Worm (Caenorhabditis elegans) whole organism, young adult: ENCODE measurements around the gene prk-2.

Experiments
- B0035.1 ChIP-seq: sonication (generic microtip); optimal IDR thresholded peaks from 2 replicates; lab custom pipeline; 2016; ENCODE audit warnings: missing genetic modification characterization, mild to moderate bottlenecking, missing compliant biosample characterization, missing genotype, missing genetic modification reagents
- C17E4.6 ChIP-seq: fragments of 200-800 bp; sonication (Bioruptor generic); IDR thresholded peaks from 2 replicates; pipeline ENCODE4 v1.3.6; 2022; ENCODE audit warnings: missing genetic modification reagents, missing genetic modification characterization, missing compliant biosample characterization
- D2030.7 ChIP-seq: fragments of 200-800 bp; sonication (Bioruptor generic); IDR thresholded peaks from 2 replicates; pipeline ENCODE4 v1.3.6; 2022; ENCODE audit warnings: missing genetic modification reagents, missing genetic modification characterization, missing compliant biosample characterization
- F10E7.11 ChIP-seq: sonication (generic microtip); optimal IDR thresholded peaks from 2 replicates; lab custom pipeline; 2017; ENCODE audit warnings: mild to moderate bottlenecking, missing genetic modification characterization, moderate library complexity, missing compliant biosample characterization
- F33H1.4 ChIP-seq: fragments of 200-800 bp; sonication (Bioruptor generic); IDR thresholded peaks from 2 replicates; pipeline ENCODE4 v1.3.6; 2022; ENCODE audit warnings: missing genetic modification reagents, missing genetic modification characterization, missing compliant biosample characterization
- F37B4.10 ChIP-seq: fragments of 200-800 bp; sonication (Bioruptor generic); IDR thresholded peaks from 2 replicates; pipeline ENCODE4 v1.3.6; 2022; ENCODE audit warnings: missing genetic modification characterization, missing compliant biosample characterization
- F52B5.7 ChIP-seq: sonication (generic microtip); optimal IDR thresholded peaks from 2 replicates; lab custom pipeline; 2016; ENCODE audit warnings: mild to moderate bottlenecking, missing genetic modification characterization, missing compliant biosample characterization
- F57A8.1 ChIP-seq: fragments of 200-800 bp; sonication (Bioruptor generic); optimal IDR thresholded peaks from 2 replicates; lab custom pipeline; 2018; ENCODE audit warnings: mild to moderate bottlenecking, missing genetic modification characterization, moderate library complexity, missing compliant biosample characterization
- F57C9.4 ChIP-seq: sonication (generic microtip); optimal IDR thresholded peaks from 2 replicates; lab custom pipeline; 2017; ENCODE audit warnings: mild to moderate bottlenecking, missing genetic modification characterization, missing compliant biosample characterization
- K11D2.4 ChIP-seq: fragments of 200-800 bp; sonication (Bioruptor generic); IDR thresholded peaks from 2 replicates; pipeline ENCODE4 v1.3.6; 2022; ENCODE audit warnings: missing genetic modification reagents, missing genetic modification characterization, missing compliant biosample characterization
- T07F8.4 ChIP-seq: sonication (generic microtip); optimal IDR thresholded peaks from 2 replicates; lab custom pipeline; 2016; ENCODE audit warnings: mild to moderate bottlenecking, missing genetic modification characterization, moderate library complexity, missing compliant biosample characterization
- Y67H2A.10 ChIP-seq: fragments of 200-800 bp; sonication (Bioruptor generic); conservative IDR thresholded peaks from 2 replicates; pipeline ENCODE4 v1.3.6; 2022; ENCODE audit warnings: missing genetic modification reagents, missing genetic modification characterization, missing compliant biosample characterization
- Y95B8A.8 ChIP-seq: fragments of 200-800 bp; sonication (Bioruptor generic); IDR thresholded peaks from 2 replicates; pipeline ENCODE4 v1.3.6; 2022; ENCODE audit warnings: missing genetic modification reagents, missing genetic modification characterization, missing compliant biosample characterization
- aptf-2 ChIP-seq: fragments of 200-800 bp; sonication (Bioruptor generic); conservative IDR thresholded peaks from 2 replicates; pipeline ENCODE4 v1.3.6; 2022; ENCODE audit warnings: missing genetic modification reagents, missing genetic modification characterization, missing compliant biosample characterization
- atf-7 ChIP-seq: sonication (generic microtip); optimal IDR thresholded peaks from 2 replicates; lab custom pipeline; 2017; ENCODE audit warnings: mild to moderate bottlenecking, missing genetic modification characterization, missing compliant biosample characterization
- athp-1 ChIP-seq: sonication (generic microtip); optimal IDR thresholded peaks from 2 replicates; lab custom pipeline; 2017; ENCODE audit warnings: mild to moderate bottlenecking, missing genetic modification characterization, missing compliant biosample characterization
- attf-3 ChIP-seq: fragments of 200-800 bp; sonication (Bioruptor generic); conservative IDR thresholded peaks from 2 replicates; pipeline ENCODE4 v1.3.6; 2022; ENCODE audit warnings: missing genetic modification reagents, missing genetic modification characterization, missing compliant biosample characterization
- ccch-3 ChIP-seq: fragments of 200-800 bp; sonication (Bioruptor generic); optimal IDR thresholded peaks from 2 replicates; lab custom pipeline; 2018; ENCODE audit warnings: mild to moderate bottlenecking, missing genetic modification characterization, missing compliant biosample characterization
- cebp-1 ChIP-seq, 2 experiments: fragments of 200-800 bp in 1 of 2; sonication (Bioruptor generic) in 1 of 2; sonication (generic microtip) in 1 of 2; IDR thresholded peaks in 1 of 2; optimal IDR thresholded peaks in 1 of 2; 2 replicates each; pipeline versions ENCODE4 v1.3.6 to Lab custom; 2017 to 2022; ENCODE audit warnings: missing compliant biosample characterization in 2 of 2, missing genetic modification characterization in 2 of 2, mild to moderate bottlenecking in 1 of 2, missing genetic modification reagents in 1 of 2, moderate library complexity in 1 of 2
- ceh-58 ChIP-seq: fragments of 200-800 bp; sonication (Bioruptor generic); IDR thresholded peaks from 2 replicates; pipeline ENCODE4 v1.3.6; 2022; ENCODE audit warnings: missing genetic modification characterization, missing compliant biosample characterization
- die-1 ChIP-seq: sonication (generic microtip); optimal IDR thresholded peaks from 2 replicates; lab custom pipeline; 2016; ENCODE audit warnings: missing genotype, mild to moderate bottlenecking, missing genetic modification characterization, missing compliant biosample characterization
- dox-1 ChIP-seq: fragments of 200-800 bp; sonication (Bioruptor generic); IDR thresholded peaks from 2 replicates; pipeline ENCODE4 v1.3.6; 2022; ENCODE audit warnings: missing genetic modification reagents, missing genetic modification characterization, missing compliant biosample characterization
- dpff-1 ChIP-seq: sonication (generic microtip); optimal IDR thresholded peaks from 2 replicates; lab custom pipeline; 2017; ENCODE audit warnings: mild to moderate bottlenecking, missing genetic modification characterization, missing compliant biosample characterization
- gei-17 ChIP-seq: fragments of 200-800 bp; sonication (Bioruptor generic); optimal IDR thresholded peaks from 2 replicates; lab custom pipeline; 2018; ENCODE audit warnings: mild to moderate bottlenecking, missing genetic modification characterization, missing compliant biosample characterization
- hmg-20 ChIP-seq: fragments of 200-800 bp; sonication (Bioruptor generic); IDR thresholded peaks from 2 replicates; pipeline ENCODE4 v1.3.6; 2022; ENCODE audit warnings: missing genetic modification reagents, missing genetic modification characterization, missing compliant biosample characterization
- hsf-1 ChIP-seq: fragments of 200-800 bp; sonication (Bioruptor generic); IDR thresholded peaks from 2 replicates; pipeline ENCODE4 v1.3.6; 2022; ENCODE audit warnings: missing genetic modification reagents, missing genetic modification characterization, missing compliant biosample characterization
- let-607 ChIP-seq, 2 experiments: fragments of 200-800 bp in 1 of 2; sonication (Bioruptor generic) in 1 of 2; sonication (generic microtip) in 1 of 2; optimal IDR thresholded peaks; 2 replicates each; lab custom pipeline; 2016 to 2018; ENCODE audit warnings: mild to moderate bottlenecking in 2 of 2, missing compliant biosample characterization in 2 of 2, missing genetic modification characterization in 2 of 2, moderate library complexity in 2 of 2, missing genotype in 1 of 2
- lin-26 ChIP-seq: fragments of 200-800 bp; sonication (Bioruptor generic); IDR thresholded peaks from 2 replicates; pipeline ENCODE4 v1.3.6; 2022; ENCODE audit warnings: missing genetic modification reagents, missing genetic modification characterization, missing compliant biosample characterization
- mcd-1 ChIP-seq: fragments of 200-800 bp; sonication (Bioruptor generic); IDR thresholded peaks from 2 replicates; pipeline ENCODE4 v1.3.6; 2022; ENCODE audit warnings: missing genetic modification reagents, missing genetic modification characterization, missing compliant biosample characterization
- mes-4 ChIP-seq: sonication (generic microtip); optimal IDR thresholded peaks from 2 replicates; lab custom pipeline; 2016; ENCODE audit warnings: missing genotype, missing genetic modification characterization, missing compliant biosample characterization
- mxl-1 ChIP-seq: sonication (generic microtip); optimal IDR thresholded peaks from 2 replicates; lab custom pipeline; 2016; ENCODE audit warnings: missing genetic modification characterization, missing compliant biosample characterization
- nhr-120 ChIP-seq: fragments of 200-800 bp; sonication (Bioruptor generic); IDR thresholded peaks from 2 replicates; pipeline ENCODE4 v1.3.6; 2022; ENCODE audit warnings: missing genetic modification characterization, missing compliant biosample characterization
- nhr-27 ChIP-seq: fragments of 200-800 bp; sonication (Bioruptor generic); optimal IDR thresholded peaks from 2 replicates; lab custom pipeline; 2018; ENCODE audit warnings: mild to moderate bottlenecking, missing genetic modification characterization, moderate library complexity, missing compliant biosample characterization
- pha-4 ChIP-seq: fragments of 150-350 bp; sonication (generic microtip); optimal IDR thresholded peaks from 2 replicates; lab custom pipeline; 2014; ENCODE audit warnings: missing biosample characterization, missing genetic modification reagents, missing genetic modification characterization
- rpc-1 ChIP-seq, 2 experiments: fragments of 150-350 bp in 1 of 2; sonication (generic microtip) in 1 of 2; optimal IDR thresholded peaks; 2 replicates each; lab custom pipeline; 2014 to 2018; ENCODE audit warnings: missing biosample characterization in 1 of 2, missing genetic modification characterization in 1 of 2, missing genetic modification reagents in 1 of 2, missing genotype in 1 of 2
- sea-2 ChIP-seq: fragments of 200-800 bp; sonication (Bioruptor generic); IDR thresholded peaks from 2 replicates; pipeline ENCODE4 v1.3.6; 2022; ENCODE audit warnings: missing genetic modification characterization, missing compliant biosample characterization
- snpc-1.1 ChIP-seq: sonication (generic microtip); optimal IDR thresholded peaks from 2 replicates; lab custom pipeline; 2017; ENCODE audit warnings: missing genetic modification characterization, mild to moderate bottlenecking, missing compliant biosample characterization, antibody characterized with exemption, moderate library complexity, missing genotype, missing genetic modification reagents; ENCODE audit not compliant: insufficient read depth
- snpc-1.3 ChIP-seq: sonication (generic microtip); optimal IDR thresholded peaks from 2 replicates; lab custom pipeline; 2017; ENCODE audit warnings: missing genetic modification characterization, mild to moderate bottlenecking, missing compliant biosample characterization, antibody characterized with exemption, moderate library complexity, missing genotype, missing genetic modification reagents; ENCODE audit not compliant: insufficient read depth
- snpc-3.4 ChIP-seq: sonication (generic microtip); optimal IDR thresholded peaks from 2 replicates; lab custom pipeline; 2017; ENCODE audit warnings: missing genetic modification characterization, mild to moderate bottlenecking, missing compliant biosample characterization, antibody characterized with exemption, moderate library complexity, missing genotype, missing genetic modification reagents
- snpc-4 ChIP-seq, 5 experiments: fragments of 150-350 bp in 1 of 5; sonication (generic microtip) in 4 of 5; optimal IDR thresholded peaks; 2 replicates each; lab custom pipeline; 2014 to 2018; ENCODE audit warnings: missing genetic modification characterization in 5 of 5, missing biosample characterization in 3 of 5, antibody characterized with exemption in 2 of 5, mild to moderate bottlenecking in 2 of 5, missing compliant biosample characterization in 2 of 5, missing genotype in 2 of 5, moderate library complexity in 2 of 5, missing genetic modification reagents in 1 of 5
- tbp1 ChIP-seq: fragments of 200-800 bp; sonication (Bioruptor generic); optimal IDR thresholded peaks from 2 replicates; lab custom pipeline; 2018; ENCODE audit warnings: mild to moderate bottlenecking, missing genetic modification characterization, missing compliant biosample characterization
- tlf-1 ChIP-seq: fragments of 200-800 bp; sonication (Bioruptor generic); optimal IDR thresholded peaks from 2 replicates; lab custom pipeline; 2018; ENCODE audit warnings: mild to moderate bottlenecking, missing genetic modification characterization, missing compliant biosample characterization
- unc-130 ChIP-seq: sonication (generic microtip); optimal IDR thresholded peaks from 2 replicates; lab custom pipeline; 2016; ENCODE audit warnings: missing genetic modification reagents, missing genetic modification characterization, missing compliant biosample characterization
- xnd-1 ChIP-seq: sonication (generic microtip); optimal IDR thresholded peaks from 2 replicates; lab custom pipeline; 2016; ENCODE audit warnings: missing genotype, missing genetic modification reagents, missing genetic modification characterization, missing compliant biosample characterization
- zfh-2 ChIP-seq: fragments of 200-800 bp; sonication (Bioruptor generic); conservative IDR thresholded peaks from 2 replicates; pipeline ENCODE4 v1.3.6; 2022; ENCODE audit warnings: missing genetic modification reagents, missing genetic modification characterization, missing compliant biosample characterization
- ztf-22 ChIP-seq: fragments of 200-800 bp; sonication (Bioruptor generic); optimal IDR thresholded peaks from 2 replicates; lab custom pipeline; 2018; ENCODE audit warnings: mild to moderate bottlenecking, missing genetic modification characterization, moderate library complexity, missing compliant biosample characterization

Gene prk-2

DNA sequence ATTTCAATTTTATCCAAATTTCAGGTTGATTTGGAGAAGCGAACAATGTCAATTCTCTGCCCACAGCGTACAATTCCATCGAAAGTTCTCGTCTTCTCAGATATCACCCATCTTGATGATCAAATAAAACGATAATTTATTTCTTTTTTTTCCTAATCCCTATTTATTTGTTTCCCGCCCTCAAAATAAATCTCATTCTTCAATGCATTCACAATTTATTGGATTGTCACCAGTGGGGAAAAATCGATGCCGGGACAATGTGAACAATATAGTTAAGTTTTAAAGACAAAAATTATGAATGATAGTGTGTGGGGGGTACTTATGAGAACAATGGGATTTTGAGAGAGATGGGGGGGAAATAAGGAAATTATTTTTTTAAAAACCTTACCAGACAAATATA, 30.4 kb upstream of the prk-2 start (continued):
- no peak for TF ChIP-seq snpc-4 (GFP tag; optimal IDR thresholded peaks at IDR 0.05; lab: Kevin White, UChicago)
- TF ChIP-seq snpc-4 (tag; optimal IDR thresholded peaks at IDR 0.05; lab: Kevin White, UChicago): no peak
- TF ChIP-seq ccch-3: no peak
- peak; percentile 57 for TF ChIP-seq snpc-1.1 (tag; lab: Kevin White, UChicago)
- no peak for TF ChIP-seq ceh-58 (GFP tag; lab: Robert Waterston, UW)
- TF ChIP-seq athp-1 (tag; lab: Kevin White, UChicago): no peak
- no peak for TF ChIP-seq C17E4.6 (GFP tag; lab: Robert Waterston, UW)
- peak; percentile 32 for TF ChIP-seq D2030.7 (GFP tag; lab: Robert Waterston, UW)
- no peak for TF ChIP-seq K11D2.4
- TF ChIP-seq snpc-3.4: peak; percentile 59
- TF ChIP-seq sea-2 (GFP tag; lab: Robert Waterston, UW): no peak
- TF ChIP-seq mes-4 (tag; lab: Kevin White, UChicago): no peak
- peak; percentile 28 for TF ChIP-seq unc-130
- no peak for TF ChIP-seq F37B4.10 (GFP tag; lab: Robert Waterston, UW)
- TF ChIP-seq F33H1.4 (GFP tag; lab: Robert Waterston, UW): peak; percentile 22; the same call in 1 of the 2 replicates
- TF ChIP-seq F52B5.7: no peak
- TF ChIP-seq Y95B8A.8 (GFP tag; lab: Robert Waterston, UW): 0 out of 2 replicates have a peak, but pooled peaks have one; percentile 40
- TF ChIP-seq attf-3 (GFP tag; lab: Robert Waterston, UW): no peak
- peak; percentile 12 for TF ChIP-seq tbp1 (GFP tag; lab: Kevin White, UChicago)
- no peak for TF ChIP-seq atf-7 (tag; lab: Kevin White, UChicago)
- TF ChIP-seq aptf-2: no peak
- no peak for TF ChIP-seq let-607 (tag; optimal IDR thresholded peaks at IDR 0.05; lab: Kevin White, UChicago)
- no peak for TF ChIP-seq pha-4 (tag; lab: Kevin White, UChicago)
- no peak for TF ChIP-seq F57A8.1
- no peak for TF ChIP-seq tlf-1 (GFP tag; lab: Kevin White, UChicago)
- no peak for TF ChIP-seq mcd-1 (GFP tag; lab: Robert Waterston, UW)
- TF ChIP-seq nhr-27: no peak

DNA sequence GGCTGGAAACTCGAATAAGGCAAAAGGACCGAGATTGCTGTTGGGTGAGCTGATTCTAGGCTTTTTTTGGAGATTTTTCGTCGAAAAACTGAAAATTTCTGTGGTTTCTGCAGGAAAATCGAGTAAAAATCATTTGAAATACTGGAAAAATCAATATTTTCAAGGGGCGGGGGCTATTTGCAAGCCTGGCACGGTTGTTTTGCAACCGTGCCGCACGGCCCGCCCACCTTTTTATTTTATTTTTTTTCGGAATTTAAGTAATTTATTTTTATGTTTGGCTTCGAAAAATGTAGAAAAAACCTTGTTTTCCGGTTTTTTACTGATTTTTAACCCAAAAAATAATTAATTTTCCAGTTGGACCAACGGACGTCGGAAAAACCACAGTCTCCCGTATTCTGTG, 28.5 kb upstream of the prk-2 start:
- TF ChIP-seq mxl-1 (tag; lab: Kevin White, UChicago) (no peak), F33H1.4 (GFP tag; lab: Robert Waterston, UW) (peak; percentile 56), unc-130 (no peak), dpff-1 (tag; lab: Kevin White, UChicago) (no peak), tbp1 (GFP tag; lab: Kevin White, UChicago) (no peak), ztf-22 (GFP tag; lab: Kevin White, UChicago) (no peak), snpc-4 (GFP tag; optimal IDR thresholded peaks at IDR 0.05; lab: Kevin White, UChicago) (no peak), snpc-4 (tag; optimal IDR thresholded peaks at IDR 0.05; lab: Kevin White, UChicago) (no peak), snpc-1.3 (peak; percentile 53), lin-26 (GFP tag; lab: Robert Waterston, UW) (no peak), hmg-20 (GFP tag; lab: Robert Waterston, UW) (no peak), xnd-1 (tag; lab: Kevin White, UChicago) (no peak), mes-4 (tag; lab: Kevin White, UChicago) (no peak), cebp-1 (GFP tag; IDR thresholded peaks at IDR 0.05; lab: Robert Waterston, UW) (no peak), cebp-1 (tag; optimal IDR thresholded peaks at IDR 0.05; lab: Kevin White, UChicago) (peak; percentile 6), hsf-1 (no peak), dox-1 (GFP tag; lab: Robert Waterston, UW) (peak; percentile 63), Y67H2A.10 (GFP tag; lab: Robert Waterston, UW) (no peak), gei-17 (no peak), die-1 (no peak), B0035.1 (tag; lab: Kevin White, UChicago) (no peak), rpc-1 (optimal IDR thresholded peaks at IDR 0.05; lab: Kevin White, UChicago) (peak; percentile 11), rpc-1 (tag; optimal IDR thresholded peaks at IDR 0.05; lab: Kevin White, UChicago) (no peak), zfh-2 (GFP tag; lab: Robert Waterston, UW) (0 out of 2 replicates have a peak, but pooled peaks have one; percentile 15), T07F8.4 (no peak), F57C9.4 (tag; lab: Kevin White, UChicago) (no peak), F10E7.11 (no peak), nhr-120 (no peak)
